Worm (Caenorhabditis elegans) whole organism, L1 larva: ENCODE measurements around the gene Y51H4A.941.

Source experiments
- C16A3.4 ChIP-seq: fragments of 150-350 bp; optimal IDR thresholded peaks from 2 replicates; lab custom pipeline; 2014; ENCODE audit warnings: missing biosample characterization, missing genetic modification characterization
- C34B4.2 ChIP-seq: sonication (generic microtip); optimal IDR thresholded peaks from 2 replicates; lab custom pipeline; 2017; ENCODE audit warnings: mild to moderate bottlenecking, missing genetic modification characterization, missing compliant biosample characterization
- F16B12.6 ChIP-seq: fragments of 150-350 bp; optimal IDR thresholded peaks from 2 replicates; lab custom pipeline; 2014; ENCODE audit warnings: missing biosample characterization, missing genetic modification characterization
- ceh-63 ChIP-seq: fragments of 200-800 bp; sonication (Bioruptor generic); optimal IDR thresholded peaks from 2 replicates; lab custom pipeline; 2018; ENCODE audit warnings: mild to moderate bottlenecking, missing genetic modification characterization, missing compliant biosample characterization
- ceh-8 ChIP-seq: fragments of 200-800 bp; sonication (Bioruptor generic); optimal IDR thresholded peaks from 2 replicates; lab custom pipeline; 2018; ENCODE audit warnings: mild to moderate bottlenecking, missing genetic modification characterization, moderate library complexity, missing compliant biosample characterization
- ceh-82 ChIP-seq, 3 experiments: fragments of 150-350 bp in 1 of 3; sonication (generic microtip) in 2 of 3; optimal IDR thresholded peaks; 2 replicates each; lab custom pipeline; 2014 to 2017; ENCODE audit warnings: missing biosample characterization in 3 of 3, missing genetic modification characterization in 3 of 3
- ceh-90 ChIP-seq: sonication (generic microtip); optimal IDR thresholded peaks from 2 replicates; lab custom pipeline; 2016; ENCODE audit warnings: missing genetic modification characterization, missing compliant biosample characterization
- dpl-1 ChIP-seq, 3 experiments: fragments of 150-350 bp in 2 of 3; sonication (generic microtip) in 1 of 3; optimal IDR thresholded peaks; 2 replicates each; lab custom pipeline; 2014 to 2017; ENCODE audit warnings: missing biosample characterization in 3 of 3, missing genetic modification characterization in 3 of 3, missing genetic modification reagents in 3 of 3
- dsc-1 ChIP-seq: sonication (generic microtip); optimal IDR thresholded peaks from 2 replicates; lab custom pipeline; 2016; ENCODE audit warnings: mild to moderate bottlenecking, missing genetic modification characterization, missing compliant biosample characterization
- efl-1 ChIP-seq, 4 experiments: fragments of 150-350 bp; optimal IDR thresholded peaks in 3 of 4; peaks in 1 of 4; 1 replicate in 1 of 4; 2 replicates in 3 of 4; lab custom pipeline; 2014; ENCODE audit warnings: missing biosample characterization in 2 of 4, missing genetic modification characterization in 2 of 4, missing genetic modification reagents in 2 of 4
- ets-5 ChIP-seq: fragments of 200-800 bp; sonication (Bioruptor generic); IDR thresholded peaks from 2 replicates; pipeline ENCODE4 v1.3.6; 2022; ENCODE audit warnings: missing genetic modification characterization, missing compliant biosample characterization
- fkh-8 ChIP-seq: sonication (generic microtip); optimal IDR thresholded peaks from 2 replicates; lab custom pipeline; 2016; ENCODE audit warnings: mild to moderate bottlenecking, missing genetic modification characterization, missing compliant biosample characterization
- fos-1 ChIP-seq: fragments of 150-350 bp; optimal IDR thresholded peaks from 2 replicates; lab custom pipeline; 2014; ENCODE audit warnings: missing biosample characterization, missing genetic modification characterization
- grh-1 ChIP-seq: fragments of 200-800 bp; sonication (Bioruptor generic); IDR thresholded peaks from 2 replicates; pipeline ENCODE4 v1.3.6; 2022; ENCODE audit warnings: missing genetic modification reagents, missing genetic modification characterization, missing compliant biosample characterization
- isw-1 ChIP-seq: fragments of 200-800 bp; sonication (Bioruptor generic); IDR thresholded peaks from 2 replicates; pipeline ENCODE4 v1.3.6; 2022; ENCODE audit warnings: missing genetic modification characterization, missing compliant biosample characterization
- jun-1 ChIP-seq: fragments of 150-350 bp; optimal IDR thresholded peaks from 2 replicates; lab custom pipeline; 2014; ENCODE audit warnings: missing biosample characterization, missing genetic modification reagents, missing genetic modification characterization
- lin-13 ChIP-seq: fragments of 150-350 bp; optimal IDR thresholded peaks from 2 replicates; lab custom pipeline; 2014; ENCODE audit warnings: missing biosample characterization, missing genetic modification reagents, missing genetic modification characterization
- lin-14 ChIP-seq: fragments of 200-800 bp; sonication (Bioruptor generic); optimal IDR thresholded peaks from 2 replicates; lab custom pipeline; 2018; ENCODE audit warnings: mild to moderate bottlenecking, missing genetic modification characterization, moderate library complexity, missing compliant biosample characterization
- lin-35 ChIP-seq, 2 experiments: fragments of 150-350 bp; optimal IDR thresholded peaks; 2 replicates each; lab custom pipeline; 2014; ENCODE audit warnings: missing biosample characterization in 2 of 2, missing genetic modification characterization in 2 of 2, missing genetic modification reagents in 2 of 2
- lsy-2 ChIP-seq, 2 experiments: fragments of 150-350 bp; optimal IDR thresholded peaks; 2 replicates each; lab custom pipeline; 2014; ENCODE audit warnings: missing biosample characterization in 2 of 2, missing genetic modification characterization in 2 of 2
- mdl-1 ChIP-seq, 2 experiments: fragments of 150-350 bp; optimal IDR thresholded peaks; 2 replicates each; lab custom pipeline; 2014 to 2017; ENCODE audit warnings: missing biosample characterization in 2 of 2, missing genetic modification characterization in 2 of 2, inconsistent platforms in 1 of 2
- mep-1 ChIP-seq: fragments of 150-350 bp; optimal IDR thresholded peaks from 2 replicates; lab custom pipeline; 2014; ENCODE audit warnings: missing biosample characterization, missing genetic modification characterization
- nhr-19 ChIP-seq: fragments of 200-800 bp; sonication (Bioruptor generic); conservative IDR thresholded peaks from 2 replicates; pipeline ENCODE4 v1.3.6; 2022; ENCODE audit warnings: missing genetic modification characterization, missing compliant biosample characterization
- nhr-20 ChIP-seq: sonication (generic microtip); optimal IDR thresholded peaks from 2 replicates; lab custom pipeline; 2016; ENCODE audit warnings: mild to moderate bottlenecking, missing genetic modification characterization, missing compliant biosample characterization
- nhr-28 ChIP-seq: fragments of 150-350 bp; optimal IDR thresholded peaks from 2 replicates; lab custom pipeline; 2014; ENCODE audit warnings: missing biosample characterization, missing genetic modification characterization
- nhr-47 ChIP-seq: sonication (generic microtip); optimal IDR thresholded peaks from 2 replicates; lab custom pipeline; 2016; ENCODE audit warnings: mild to moderate bottlenecking, missing genetic modification characterization, moderate library complexity, missing compliant biosample characterization
- nhr-71 ChIP-seq: sonication (generic microtip); optimal IDR thresholded peaks from 2 replicates; lab custom pipeline; 2016; ENCODE audit warnings: mild to moderate bottlenecking, missing genetic modification characterization, moderate library complexity, missing compliant biosample characterization
- nhr-77 ChIP-seq: fragments of 150-350 bp; optimal IDR thresholded peaks from 2 replicates; lab custom pipeline; 2014; ENCODE audit warnings: missing biosample characterization, missing genetic modification characterization
- nhr-90 ChIP-seq: sonication (generic microtip); optimal IDR thresholded peaks from 2 replicates; lab custom pipeline; 2016; ENCODE audit warnings: mild to moderate bottlenecking, missing genetic modification characterization, missing compliant biosample characterization; ENCODE audit not compliant: poor library complexity
- pag-3 ChIP-seq: sonication (generic microtip); optimal IDR thresholded peaks from 2 replicates; lab custom pipeline; 2017; ENCODE audit warnings: missing genetic modification characterization, mild to moderate bottlenecking, missing compliant biosample characterization, antibody characterized with exemption, borderline replicate concordance; ENCODE audit not compliant: insufficient read depth
- pax-3 ChIP-seq: fragments of 200-800 bp; sonication (Bioruptor generic); optimal IDR thresholded peaks from 2 replicates; lab custom pipeline; 2018; ENCODE audit warnings: mild to moderate bottlenecking, missing genetic modification characterization, moderate library complexity, missing compliant biosample characterization
- skn-1 ChIP-seq: fragments of 150-350 bp; optimal IDR thresholded peaks from 2 replicates; lab custom pipeline; 2014; ENCODE audit warnings: missing biosample characterization, missing genetic modification characterization
- snpc-4 ChIP-seq: fragments of 150-350 bp; optimal IDR thresholded peaks from 2 replicates; lab custom pipeline; 2014; ENCODE audit warnings: missing biosample characterization, missing genetic modification characterization
- snu-23 ChIP-seq: sonication (generic microtip); optimal IDR thresholded peaks from 2 replicates; lab custom pipeline; 2016; ENCODE audit warnings: missing genetic modification characterization, missing compliant biosample characterization
- swsn-7 ChIP-seq: sonication (generic microtip); optimal IDR thresholded peaks from 2 replicates; lab custom pipeline; 2016; ENCODE audit warnings: missing genetic modification characterization, missing compliant biosample characterization
- tbx-2 ChIP-seq: sonication (generic microtip); optimal IDR thresholded peaks from 2 replicates; lab custom pipeline; 2016; ENCODE audit warnings: missing genetic modification characterization, missing compliant biosample characterization
- unc-30 ChIP-seq: sonication (generic microtip); optimal IDR thresholded peaks from 2 replicates; lab custom pipeline; 2017; ENCODE audit warnings: missing biosample characterization, missing genetic modification characterization
- unc-86 ChIP-seq: sonication (generic microtip); optimal IDR thresholded peaks from 2 replicates; lab custom pipeline; 2016; ENCODE audit warnings: missing genetic modification characterization, missing compliant biosample characterization
- unc-98 ChIP-seq: fragments of 200-800 bp; sonication (Bioruptor generic); IDR thresholded peaks from 2 replicates; pipeline ENCODE4 v1.3.6; 2022; ENCODE audit warnings: missing genetic modification characterization, missing compliant biosample characterization
- xbp-1 ChIP-seq: sonication (generic microtip); optimal IDR thresholded peaks from 2 replicates; lab custom pipeline; 2016; ENCODE audit warnings: missing genetic modification characterization, missing compliant biosample characterization

The Y51H4A.941 gene

DNA sequence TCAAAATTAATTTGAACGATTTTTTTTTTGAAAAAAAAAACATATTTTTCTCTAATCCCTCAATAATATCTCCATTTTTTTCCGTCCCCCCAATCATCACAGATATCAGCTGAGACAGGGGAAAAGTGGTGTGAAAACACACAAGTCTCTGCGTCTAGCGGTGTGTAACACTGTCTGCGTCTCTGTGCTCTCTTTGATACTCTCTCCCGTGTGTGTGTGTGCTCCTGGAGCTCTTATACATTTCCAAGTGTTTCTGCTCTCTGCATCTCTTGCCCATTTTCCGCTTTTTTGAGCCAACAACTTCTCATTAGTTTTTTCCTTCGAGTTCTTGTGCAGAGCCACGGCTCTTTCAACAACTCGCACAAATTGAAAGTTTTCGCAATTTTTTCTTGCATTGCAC is 30.9 kb downstream of the Y51H4A.941 start:
- no peak for TF ChIP-seq unc-98
- TF ChIP-seq mdl-1 (tag; optimal IDR thresholded peaks at IDR 0.05; lab: Kevin White, UChicago) = no peak
- peak; percentile 51 for TF ChIP-seq nhr-19 (GFP tag; lab: Robert Waterston, UW)
- TF ChIP-seq snu-23 = peak; percentile 50
- peak; percentile 16 for TF ChIP-seq nhr-20 (tag; lab: Kevin White, UChicago)
- TF ChIP-seq tbx-2 (tag; lab: Kevin White, UChicago) = peak; percentile 61
- TF ChIP-seq nhr-71 (tag; lab: Kevin White, UChicago) = peak; percentile 73
- TF ChIP-seq nhr-47 (tag; lab: Kevin White, UChicago) = peak; percentile 63
- no peak for TF ChIP-seq ets-5
- no peak for TF ChIP-seq nhr-90
- peak; percentile 12 for TF ChIP-seq ceh-8
- TF ChIP-seq lin-13 = peak; percentile 15
- TF ChIP-seq snpc-4 = peak; percentile 40
- peak; percentile 24 to 60 for TF ChIP-seq lin-35 (GFP tag; optimal IDR thresholded peaks at IDR 0.05; lab: Kevin White, UChicago)
- TF ChIP-seq dpl-1 (GFP tag; optimal IDR thresholded peaks at IDR 0.05; lab: Kevin White, UChicago) = peak in 1 of 3 experiments; percentile 21
- peak; percentile 53 to 61 for TF ChIP-seq efl-1 (optimal IDR thresholded peaks at IDR 0.05; lab: Kevin White, UChicago)
- peak; percentile 13 to 92 for TF ChIP-seq efl-1 (GFP tag; optimal IDR thresholded peaks at IDR 0.05 in 1 of 2; lab: Kevin White, UChicago)
- peak; percentile 64 for TF ChIP-seq unc-86 (tag; lab: Kevin White, UChicago)
- peak; percentile 27 for TF ChIP-seq fos-1 (tag; lab: Kevin White, UChicago)
- TF ChIP-seq C16A3.4 (tag; lab: Kevin White, UChicago) = peak; percentile 7
- peak; percentile 57 to 80 for TF ChIP-seq lsy-2 (tag; optimal IDR thresholded peaks at IDR 0.05; lab: Kevin White, UChicago)
- no peak for TF ChIP-seq C34B4.2 (tag; lab: Kevin White, UChicago)
- TF ChIP-seq nhr-77 (tag; lab: Kevin White, UChicago) = peak; percentile 60
- peak; percentile 24 for TF ChIP-seq xbp-1 (tag; lab: Kevin White, UChicago)
- peak; percentile 51 for TF ChIP-seq swsn-7 (tag; lab: Kevin White, UChicago)
- TF ChIP-seq isw-1 = peak; percentile 21; the same call in 1 of the 2 replicates
- TF ChIP-seq mep-1 (tag; lab: Kevin White, UChicago) = peak; percentile 31
- peak; percentile 23 for TF ChIP-seq pax-3
- TF ChIP-seq ceh-82 (tag; optimal IDR thresholded peaks at IDR 0.05; lab: Kevin White, UChicago) = peak in 2 of 3 experiments; percentile 41 to 71
- no peak for TF ChIP-seq pag-3 (tag; lab: Kevin White, UChicago)
- peak; percentile 50 for TF ChIP-seq dsc-1 (tag; lab: Kevin White, UChicago)
- peak; percentile 74 for TF ChIP-seq fkh-8 (tag; lab: Kevin White, UChicago)
- no peak for TF ChIP-seq nhr-28
- peak; percentile 50 for TF ChIP-seq jun-1 (tag; lab: Kevin White, UChicago)
- TF ChIP-seq F16B12.6 (tag; lab: Kevin White, UChicago) = peak; percentile 55
- TF ChIP-seq skn-1 (tag; lab: Kevin White, UChicago) = peak; percentile 20
- peak; percentile 87 for TF ChIP-seq lin-14 (GFP tag; lab: Kevin White, UChicago)
- no peak for TF ChIP-seq grh-1 (GFP tag; lab: Robert Waterston, UW)
- TF ChIP-seq, all 84 proteins: peak for 29

- no peak for TF ChIP-seq ceh-63
- TF ChIP-seq xbp-1 (tag; lab: Kevin White, UChicago) = no peak
- TF ChIP-seq unc-30 (tag; lab: Kevin White, UChicago) = no peak
- TF ChIP-seq efl-1 (optimal IDR thresholded peaks at IDR 0.05; lab: Kevin White, UChicago) = no peak
- TF ChIP-seq efl-1 (GFP tag; optimal IDR thresholded peaks at IDR 0.05 in 1 of 2; lab: Kevin White, UChicago) = peak in 1 of 2 experiments; percentile 30
- no peak for TF ChIP-seq nhr-28
- peak; percentile 71 for TF ChIP-seq fkh-8 (tag; lab: Kevin White, UChicago)
- no peak for TF ChIP-seq ceh-90 (tag; lab: Kevin White, UChicago)
- TF ChIP-seq fos-1 (tag; lab: Kevin White, UChicago) = no peak
Observed at ce11 chrIV:16659475-16659874, 35.0 kb downstream of the Y51H4A.941 start.
